Worm (Caenorhabditis elegans): ENCODE data around the gene Y6G8.6.

DNA sequence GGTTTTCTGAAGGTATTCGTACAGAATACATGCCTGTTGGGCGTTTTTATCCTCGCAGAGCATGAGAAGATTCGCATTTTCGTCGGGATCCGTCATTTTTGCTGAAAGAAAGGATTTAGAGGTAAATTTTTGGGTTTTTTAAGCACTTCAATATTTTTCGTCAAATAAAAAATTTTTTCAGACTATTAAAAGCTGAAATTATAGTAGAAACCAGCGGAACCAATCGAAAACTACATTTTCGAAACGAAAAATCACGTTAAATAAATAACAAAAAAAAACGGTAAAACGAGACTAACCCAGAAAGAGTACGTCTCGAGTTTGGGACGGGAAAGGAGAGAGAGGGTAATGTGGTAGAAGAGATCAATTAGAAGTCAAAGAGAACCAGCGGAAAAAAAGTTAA lies 33.7 kb upstream of the Y6G8.6 start, which contains the start of gene fbxa-192:
- TF ChIP-seq skn-1 (tag; optimal IDR thresholded peaks at IDR 0.05) (no peak), lin-1 (GFP tag; IDR thresholded peaks at IDR 0.05) (no peak), snpc-4 (tag; optimal IDR thresholded peaks at IDR 0.05) (no peak), R02D3.7 (tag; optimal IDR thresholded peaks at IDR 0.05) (no peak), unc-62 (GFP tag; optimal IDR thresholded peaks at IDR 0.05 in 1 of 2) (no peak), unc-62 (tag; optimal IDR thresholded peaks at IDR 0.05) (no peak)

All from whole organism, L4 larva.